Fruit fly (Drosophila melanogaster): ENCODE measurements around the gene PIG-F.

Gene PIG-F

dm6 chr3L:19650588-19650987, 38.3 kb downstream of the PIG-F start (continued):
- peak in 1 of 2 experiments; percentile 88 for TF ChIP-seq Pdp1 (GFP tag; optimal IDR thresholded peaks at IDR 0.05)
- peak; percentile 25 for TF ChIP-seq sqz (GFP tag; optimal IDR thresholded peaks at IDR 0.05)
- peak; percentile 20 for TF ChIP-seq Myb (GFP tag; optimal IDR thresholded peaks at IDR 0.05)
- peak; percentile 78 for TF ChIP-seq CG17359 (tag; optimal IDR thresholded peaks at IDR 0.05)
- TF ChIP-seq Ravus (GFP tag; IDR thresholded peaks at IDR 0.05): no peak
- peak; percentile 28 for TF ChIP-seq sens (GFP tag)
- 0 out of 3 replicates have a peak, but pooled peaks have one; percentile 17 for TF ChIP-seq H15 (GFP tag; IDR thresholded peaks at IDR 0.05)
- TF ChIP-seq Eip74EF (GFP tag; optimal IDR thresholded peaks at IDR 0.05): no peak
- TF ChIP-seq bsh (GFP tag; optimal IDR thresholded peaks at IDR 0.05): peak in 1 of 2 experiments; percentile 39
- TF ChIP-seq CG32772 (GFP tag; IDR thresholded peaks at IDR 0.05): peak; percentile 81
- TF ChIP-seq Rfx (GFP tag; IDR thresholded peaks at IDR 0.05): 0 out of 2 replicates have a peak, but pooled peaks have one; percentile 13

DNA sequence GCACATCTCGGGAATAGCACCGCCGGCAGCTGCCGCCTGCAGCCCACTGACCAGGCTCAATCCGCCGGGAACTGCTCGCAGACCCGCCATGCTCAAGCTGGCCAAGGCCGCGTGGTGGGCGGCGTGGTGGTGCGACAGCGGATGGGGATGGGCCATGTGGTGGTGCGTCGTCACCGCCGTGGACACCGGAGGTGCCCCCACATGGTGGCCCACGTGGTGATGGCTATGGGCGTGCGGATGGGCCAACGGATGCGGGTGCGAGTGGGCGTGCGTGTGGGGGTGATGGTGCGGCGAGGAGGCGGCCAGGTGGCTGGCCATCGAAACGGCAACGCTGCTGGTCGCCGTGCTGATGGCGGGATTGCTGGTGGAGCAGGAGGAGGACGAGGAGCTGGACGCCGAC, 41.2 kb downstream of the PIG-F start:
- no peak for TF ChIP-seq nerfin-2 (GFP tag; IDR thresholded peaks at IDR 0.05; ENCODE audit: partially characterized antibody)
- no peak for TF ChIP-seq salm (tag; optimal IDR thresholded peaks at IDR 0.05)
- 0 out of 2 replicates have a peak, but pooled peaks have one; percentile 5 for TF ChIP-seq ro (GFP tag; IDR thresholded peaks at IDR 0.05)
- no peak for TF ChIP-seq lmd (GFP tag; IDR thresholded peaks at IDR 0.05)
- TF ChIP-seq Ets65A (GFP tag): peak; percentile 65
- no peak for TF ChIP-seq CG11247 (GFP tag; IDR thresholded peaks at IDR 0.05)
- no peak for TF ChIP-seq ttk (GFP tag; IDR thresholded peaks at IDR 0.05)
- TF ChIP-seq Kr (GFP tag; optimal IDR thresholded peaks at IDR 0.05): no peak
- TF ChIP-seq Drgx (GFP tag; IDR thresholded peaks at IDR 0.05): no peak
- TF ChIP-seq CG8359 (GFP tag; optimal IDR thresholded peaks at IDR 0.05; ENCODE audit: borderline replicate concordance): no peak
- no peak for TF ChIP-seq CG7357 (GFP tag; IDR thresholded peaks at IDR 0.05)
- no peak for TF ChIP-seq CG3281 (GFP tag; optimal IDR thresholded peaks at IDR 0.05)
- no peak for TF ChIP-seq CG6791 (GFP tag; IDR thresholded peaks at IDR 0.05; ENCODE audit: partially characterized antibody)
- no peak for TF ChIP-seq caup (GFP tag; optimal IDR thresholded peaks at IDR 0.05; ENCODE audit: severe bottlenecking)
- no peak for TF ChIP-seq Six4 (GFP tag; optimal IDR thresholded peaks at IDR 0.05)
- no peak for TF ChIP-seq D (optimal IDR thresholded peaks at IDR 0.05)
- TF ChIP-seq D (GFP tag; optimal IDR thresholded peaks at IDR 0.05): no peak
- peak; percentile 89 for TF ChIP-seq Hr39 (optimal IDR thresholded peaks at IDR 0.05)
- no peak for TF ChIP-seq CG7271 (tag; optimal IDR thresholded peaks at IDR 0.05)
- no peak for TF ChIP-seq C15 (GFP tag; IDR thresholded peaks at IDR 0.05)
- TF ChIP-seq rib (GFP tag; IDR thresholded peaks at IDR 0.05): no peak
- TF ChIP-seq NC2β (GFP tag; optimal IDR thresholded peaks at IDR 0.05): no peak
- TF ChIP-seq CG13287 (GFP tag; IDR thresholded peaks at IDR 0.05; ENCODE audit: partially characterized antibody): no peak
- TF ChIP-seq CkIIα-i1 (GFP tag; IDR thresholded peaks at IDR 0.05): no peak
- TF ChIP-seq CG14860 (GFP tag; IDR thresholded peaks at IDR 0.05; ENCODE audit: partially characterized antibody): no peak
- no peak for TF ChIP-seq CG7839 (tag; optimal IDR thresholded peaks at IDR 0.05)
- TF ChIP-seq CG9932 (GFP tag; IDR thresholded peaks at IDR 0.05): 0 out of 2 replicates have a peak, but pooled peaks have one; percentile 26
- no peak for TF ChIP-seq CG32532 (GFP tag; IDR thresholded peaks at IDR 0.05)
- TF ChIP-seq CG4328 (GFP tag; optimal IDR thresholded peaks at IDR 0.05): no peak
- TF ChIP-seq Hr3 (GFP tag; optimal IDR thresholded peaks at IDR 0.05): no peak
- TF ChIP-seq insv (GFP tag; optimal IDR thresholded peaks at IDR 0.05): no peak
- no peak for TF ChIP-seq CG11085 (GFP tag; IDR thresholded peaks at IDR 0.05)
- no peak for TF ChIP-seq Pdp1 (GFP tag; optimal IDR thresholded peaks at IDR 0.05)
- no peak for TF ChIP-seq CG15696 (tag; optimal IDR thresholded peaks at IDR 0.05)
- TF ChIP-seq Deaf1 (tag; optimal IDR thresholded peaks at IDR 0.05): no peak
- no peak for TF ChIP-seq chm (GFP tag; IDR thresholded peaks at IDR 0.05)
- TF ChIP-seq ase (GFP tag; IDR thresholded peaks at IDR 0.05): no peak
- TF ChIP-seq sr (GFP tag; IDR thresholded peaks at IDR 0.05): 0 out of 3 replicates have a peak, but pooled peaks have one; percentile 8
- TF ChIP-seq trh (GFP tag; optimal IDR thresholded peaks at IDR 0.05): no peak
- TF ChIP-seq Med (GFP tag): peak; percentile 60
- TF ChIP-seq CG4404 (GFP tag; IDR thresholded peaks at IDR 0.05): 0 out of 2 replicates have a peak, but pooled peaks have one; percentile 18

Data from whole organism, embryonic.